Worm (Caenorhabditis elegans) whole organism, young adult: ENCODE measurements around the gene str-125.

Experiments
- B0019.2 ChIP-seq: fragments of 200-800 bp; sonication (Bioruptor generic); conservative IDR thresholded peaks from 2 replicates; pipeline ENCODE4 v1.3.6; 2022; ENCODE audit warnings: missing genetic modification reagents, missing genetic modification characterization, missing compliant biosample characterization
- F49E8.2 ChIP-seq: sonication (generic microtip); optimal IDR thresholded peaks from 3 replicates; lab custom pipeline; 2017; ENCODE audit warnings: missing genetic modification characterization, mild to moderate bottlenecking, missing compliant biosample characterization, antibody characterized with exemption, moderate library complexity; ENCODE audit not compliant: insufficient read depth
- T07F8.4 ChIP-seq: sonication (generic microtip); optimal IDR thresholded peaks from 2 replicates; lab custom pipeline; 2016; ENCODE audit warnings: mild to moderate bottlenecking, missing genetic modification characterization, moderate library complexity, missing compliant biosample characterization
- aptf-2 ChIP-seq: fragments of 200-800 bp; sonication (Bioruptor generic); conservative IDR thresholded peaks from 2 replicates; pipeline ENCODE4 v1.3.6; 2022; ENCODE audit warnings: missing genetic modification reagents, missing genetic modification characterization, missing compliant biosample characterization
- athp-1 ChIP-seq: sonication (generic microtip); optimal IDR thresholded peaks from 2 replicates; lab custom pipeline; 2017; ENCODE audit warnings: mild to moderate bottlenecking, missing genetic modification characterization, missing compliant biosample characterization
- attf-6 ChIP-seq: fragments of 200-800 bp; sonication (Bioruptor generic); IDR thresholded peaks from 2 replicates; pipeline ENCODE4 v1.3.6; 2022; ENCODE audit warnings: missing genetic modification reagents, missing genetic modification characterization, missing compliant biosample characterization
- bed-1 ChIP-seq: fragments of 200-800 bp; sonication (Bioruptor generic); IDR thresholded peaks from 2 replicates; pipeline ENCODE4 v1.3.6; 2022; ENCODE audit warnings: missing genetic modification reagents, missing genetic modification characterization, missing compliant biosample characterization
- ceh-79 ChIP-seq: sonication (generic microtip); optimal IDR thresholded peaks from 2 replicates; lab custom pipeline; 2017; ENCODE audit warnings: mild to moderate bottlenecking, missing genetic modification characterization, missing compliant biosample characterization
- chd-7 ChIP-seq: sonication (generic microtip); optimal IDR thresholded peaks from 2 replicates; lab custom pipeline; 2016; ENCODE audit warnings: mild to moderate bottlenecking, missing genetic modification characterization, moderate library complexity, missing compliant biosample characterization
- dpl-1 ChIP-seq: fragments of 150-350 bp; optimal IDR thresholded peaks from 2 replicates; lab custom pipeline; 2014; ENCODE audit warnings: missing biosample characterization, missing genetic modification reagents, missing genetic modification characterization
- egl-44 ChIP-seq: fragments of 200-800 bp; sonication (Bioruptor generic); IDR thresholded peaks from 2 replicates; pipeline ENCODE4 v1.3.6; 2022; ENCODE audit warnings: missing genetic modification reagents, missing genetic modification characterization, missing compliant biosample characterization
- hmg-1.2 ChIP-seq: fragments of 200-800 bp; sonication (Bioruptor generic); IDR thresholded peaks from 2 replicates; pipeline ENCODE4 v1.3.6; 2022; ENCODE audit warnings: missing genetic modification reagents, missing genetic modification characterization, missing compliant biosample characterization
- hmg-20 ChIP-seq: fragments of 200-800 bp; sonication (Bioruptor generic); IDR thresholded peaks from 2 replicates; pipeline ENCODE4 v1.3.6; 2022; ENCODE audit warnings: missing genetic modification reagents, missing genetic modification characterization, missing compliant biosample characterization
- let-526 ChIP-seq: fragments of 200-800 bp; sonication (Bioruptor generic); IDR thresholded peaks from 2 replicates; pipeline ENCODE4 v1.3.6; 2022; ENCODE audit warnings: missing genetic modification reagents, missing genetic modification characterization, missing compliant biosample characterization
- madf-8 ChIP-seq: fragments of 200-800 bp; sonication (Bioruptor generic); conservative IDR thresholded peaks from 2 replicates; pipeline ENCODE4 v1.3.6; 2022; ENCODE audit warnings: missing genetic modification reagents, missing genetic modification characterization, missing compliant biosample characterization
- mel-28 ChIP-seq: sonication (generic microtip); optimal IDR thresholded peaks from 2 replicates; lab custom pipeline; 2016; ENCODE audit warnings: borderline replicate concordance, mild to moderate bottlenecking, missing genetic modification characterization, missing compliant biosample characterization
- nfyb-1 ChIP-seq: fragments of 200-800 bp; sonication (Bioruptor generic); IDR thresholded peaks from 2 replicates; pipeline ENCODE4 v1.3.6; 2022; ENCODE audit warnings: missing genetic modification reagents, missing genetic modification characterization, missing compliant biosample characterization
- nhr-120 ChIP-seq: fragments of 200-800 bp; sonication (Bioruptor generic); IDR thresholded peaks from 2 replicates; pipeline ENCODE4 v1.3.6; 2022; ENCODE audit warnings: missing genetic modification characterization, missing compliant biosample characterization
- snpc-3.4 ChIP-seq: sonication (generic microtip); optimal IDR thresholded peaks from 2 replicates; lab custom pipeline; 2017; ENCODE audit warnings: missing genetic modification characterization, mild to moderate bottlenecking, missing compliant biosample characterization, antibody characterized with exemption, moderate library complexity, missing genotype, missing genetic modification reagents
- tbp1 ChIP-seq: fragments of 200-800 bp; sonication (Bioruptor generic); optimal IDR thresholded peaks from 2 replicates; lab custom pipeline; 2018; ENCODE audit warnings: mild to moderate bottlenecking, missing genetic modification characterization, missing compliant biosample characterization
- tbx-9 ChIP-seq: sonication (generic microtip); optimal IDR thresholded peaks from 2 replicates; lab custom pipeline; 2016; ENCODE audit warnings: borderline replicate concordance, missing genetic modification characterization, inconsistent platforms, missing compliant biosample characterization
- unc-130 ChIP-seq: sonication (generic microtip); optimal IDR thresholded peaks from 2 replicates; lab custom pipeline; 2016; ENCODE audit warnings: missing genetic modification reagents, missing genetic modification characterization, missing compliant biosample characterization
- xnd-1 ChIP-seq: sonication (generic microtip); optimal IDR thresholded peaks from 2 replicates; lab custom pipeline; 2016; ENCODE audit warnings: missing genotype, missing genetic modification reagents, missing genetic modification characterization, missing compliant biosample characterization
- ztf-22 ChIP-seq: fragments of 200-800 bp; sonication (Bioruptor generic); optimal IDR thresholded peaks from 2 replicates; lab custom pipeline; 2018; ENCODE audit warnings: mild to moderate bottlenecking, missing genetic modification characterization, moderate library complexity, missing compliant biosample characterization

Gene str-125

DNA sequence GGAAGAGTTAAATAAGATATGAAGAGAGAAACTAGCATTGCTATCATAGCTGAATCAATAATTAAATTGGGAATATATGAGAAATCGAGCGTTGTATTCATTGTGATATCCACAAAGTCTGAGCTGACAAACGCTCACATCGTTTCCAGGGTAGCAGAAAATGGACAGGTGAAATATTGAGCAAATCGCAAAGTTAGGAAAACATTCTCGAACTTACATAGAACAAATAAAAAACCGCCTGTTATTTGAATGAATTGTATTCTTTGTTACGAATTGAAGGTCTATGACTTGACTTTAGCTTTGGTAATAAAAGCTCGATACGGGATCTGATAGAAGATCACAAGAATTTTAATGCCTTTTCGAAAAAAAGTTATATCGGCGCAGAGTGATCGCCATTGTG is 40.0 kb downstream of the str-125 start, which contains the start of gene srz-94 (continued):
- TF ChIP-seq T07F8.4 (tag; lab: Kevin White, UChicago) (no peak), nhr-120 (GFP tag; lab: Robert Waterston, UW) (no peak), attf-6 (no peak), B0019.2 (no peak), ztf-22 (GFP tag; lab: Kevin White, UChicago) (no peak)
- TF ChIP-seq, all 124 proteins: peak for 0

DNA sequence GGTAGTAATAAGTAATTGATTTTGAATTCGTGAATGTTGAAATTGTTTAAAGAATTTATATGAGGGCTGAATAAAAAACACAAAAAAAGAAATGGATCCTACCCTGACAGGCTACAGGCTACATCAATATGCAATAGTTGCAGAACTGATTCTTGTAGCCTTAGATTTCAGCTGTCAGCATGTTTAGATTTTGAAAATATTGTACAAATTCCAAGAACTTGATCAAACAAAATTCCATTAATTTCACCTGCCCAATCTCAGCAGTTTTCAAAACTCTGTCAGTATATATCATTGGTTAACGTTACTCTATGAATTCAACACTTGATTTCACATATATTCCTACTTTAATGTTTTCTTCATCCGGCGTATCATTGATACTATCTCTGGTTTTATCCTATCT is 45.4 kb downstream of the str-125 start:
- TF ChIP-seq bed-1 (GFP tag; lab: Robert Waterston, UW) = no peak
- TF ChIP-seq dpl-1 (GFP tag; lab: Kevin White, UChicago) = no peak

DNA sequence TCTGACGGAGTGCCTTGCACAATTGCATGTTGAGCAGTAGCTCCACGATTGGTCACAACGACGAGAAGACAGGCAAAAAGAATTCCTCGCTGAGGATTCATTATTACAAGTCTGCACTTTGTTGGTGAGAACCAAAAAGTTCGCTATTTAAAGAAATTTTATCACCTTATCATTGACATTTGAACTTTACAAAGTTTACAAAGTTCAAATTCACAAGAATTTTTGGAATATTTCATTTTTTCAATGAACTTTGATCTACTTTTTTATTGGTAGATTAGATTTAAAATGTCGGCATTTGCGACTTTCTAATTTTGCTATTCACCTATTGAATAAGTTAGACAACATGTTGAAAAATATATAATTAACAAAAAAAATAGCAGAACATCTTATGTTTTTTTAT is 49.5 kb downstream of the str-125 start, which contains the start of gene F49H6.15:
Gene F49H6.15 (minus strand): TSS at position 101 of the 400 bp plus-strand sequence.
- TF ChIP-seq athp-1 (tag; lab: Kevin White, UChicago) = no peak
- TF ChIP-seq nfyb-1 (GFP tag; lab: Robert Waterston, UW) = no peak
- no peak for TF ChIP-seq madf-8
- no peak for TF ChIP-seq let-526 (GFP tag; lab: Robert Waterston, UW)
- TF ChIP-seq snpc-3.4 = no peak
- TF ChIP-seq unc-130 (GFP tag; lab: Kevin White, UChicago) = no peak
- no peak for TF ChIP-seq F49E8.2 (tag; lab: Kevin White, UChicago)
- no peak for TF ChIP-seq ceh-79 (tag; lab: Kevin White, UChicago)
- no peak for TF ChIP-seq tbx-9 (tag; lab: Kevin White, UChicago)
- TF ChIP-seq hmg-1.2 (GFP tag; lab: Robert Waterston, UW) = no peak
- TF ChIP-seq hmg-20 (GFP tag; lab: Robert Waterston, UW) = no peak
- no peak for TF ChIP-seq xnd-1 (tag; lab: Kevin White, UChicago)
- no peak for TF ChIP-seq mel-28 (tag; lab: Kevin White, UChicago)
- TF ChIP-seq tbp1 (GFP tag; lab: Kevin White, UChicago) = no peak
- TF ChIP-seq chd-7 (tag; lab: Kevin White, UChicago) = no peak
- no peak for TF ChIP-seq egl-44 (GFP tag; lab: Robert Waterston, UW)
- TF ChIP-seq aptf-2 (GFP tag; lab: Robert Waterston, UW) = no peak
